Worm (Caenorhabditis elegans) whole organism, early embryonic: ENCODE measurements around the gene nuo-3.
"Not testable (repeated sequence)": the region's sequence is repeated elsewhere in the genome, so short reads cannot be mapped to it uniquely, and the experiment has no call there.

Experiments used
- B0310.2 ChIP-seq: sonication (generic microtip); optimal IDR thresholded peaks from 2 replicates; lab custom pipeline; 2016; ENCODE audit warnings: mild to moderate bottlenecking, missing genetic modification characterization, missing compliant biosample characterization
- F13C5.2 ChIP-seq: sonication (generic microtip); optimal IDR thresholded peaks from 2 replicates; lab custom pipeline; 2017; ENCODE audit warnings: mild to moderate bottlenecking, missing genetic modification characterization, inconsistent platforms, missing compliant biosample characterization
- aly-1 ChIP-seq: sonication (generic microtip); optimal IDR thresholded peaks from 2 replicates; lab custom pipeline; 2016; ENCODE audit warnings: missing genetic modification characterization, missing compliant biosample characterization
- ama-1 ChIP-seq: fragments of 150-350 bp; optimal IDR thresholded peaks from 2 replicates; lab custom pipeline; 2014
- ceh-13 ChIP-seq: fragments of 200-800 bp; sonication (Bioruptor generic); optimal IDR thresholded peaks from 2 replicates; lab custom pipeline; 2018; ENCODE audit warnings: mild to moderate bottlenecking, missing genetic modification characterization, missing compliant biosample characterization
- ceh-36 ChIP-seq: sonication (generic microtip); optimal IDR thresholded peaks from 2 replicates; lab custom pipeline; 2016; ENCODE audit warnings: missing genetic modification characterization, inconsistent platforms, missing compliant biosample characterization
- ets-7 ChIP-seq: sonication (generic microtip); optimal IDR thresholded peaks from 2 replicates; lab custom pipeline; 2016; ENCODE audit warnings: missing genotype, missing genetic modification characterization, missing compliant biosample characterization
- flt-1 ChIP-seq: fragments of 200-800 bp; sonication (Bioruptor generic); IDR thresholded peaks from 2 replicates; pipeline ENCODE4 v1.3.6; 2022; ENCODE audit warnings: missing genetic modification characterization, missing compliant biosample characterization
- hmbx-1 ChIP-seq: sonication (generic microtip); optimal IDR thresholded peaks from 2 replicates; lab custom pipeline; 2016; ENCODE audit warnings: mild to moderate bottlenecking, missing genetic modification characterization, missing compliant biosample characterization
- hmg-4 ChIP-seq: fragments of 200-800 bp; sonication (Bioruptor generic); optimal IDR thresholded peaks from 2 replicates; lab custom pipeline; 2018; ENCODE audit warnings: mild to moderate bottlenecking, missing genetic modification characterization, missing compliant biosample characterization
- hnd-1 ChIP-seq: sonication (generic microtip); optimal IDR thresholded peaks from 2 replicates; lab custom pipeline; 2016; ENCODE audit warnings: missing genetic modification characterization, missing compliant biosample characterization
- pes-1 ChIP-seq: fragments of 200-800 bp; sonication (Bioruptor generic); IDR thresholded peaks from 2 replicates; pipeline ENCODE4 v1.3.6; 2022; ENCODE audit warnings: missing genetic modification reagents, missing genetic modification characterization, missing compliant biosample characterization
- scrt-1 ChIP-seq: fragments of 200-800 bp; sonication (Bioruptor generic); IDR thresholded peaks from 2 replicates; pipeline ENCODE4 v1.3.6; 2022; ENCODE audit warnings: missing genetic modification characterization, missing compliant biosample characterization
- sea-1 ChIP-seq: fragments of 200-800 bp; sonication (Bioruptor generic); conservative IDR thresholded peaks from 2 replicates; pipeline ENCODE4 v1.3.6; 2022; ENCODE audit warnings: missing genetic modification characterization, missing compliant biosample characterization
- tbx-11 ChIP-seq: fragments of 200-800 bp; sonication (Bioruptor generic); IDR thresholded peaks from 2 replicates; pipeline ENCODE4 v1.3.6; 2022; ENCODE audit warnings: missing genetic modification characterization, missing compliant biosample characterization
- tbx-37 ChIP-seq: fragments of 200-800 bp; sonication (Bioruptor generic); conservative IDR thresholded peaks from 2 replicates; pipeline ENCODE4 v1.3.6; 2022; ENCODE audit warnings: missing genetic modification reagents, missing genetic modification characterization, missing compliant biosample characterization
- tra-4 ChIP-seq: sonication (generic microtip); optimal IDR thresholded peaks from 2 replicates; lab custom pipeline; 2017; ENCODE audit warnings: missing genetic modification characterization, missing compliant biosample characterization

nuo-3 gene

ce11 chrIV:14797354-14797753, at the start of gene nuo-3, which contains the start of gene Y57G11C.1147:
Gene nuo-3 (minus strand): TSS chrIV:14797544.
Gene Y57G11C.1147 (minus strand): TSS chrIV:14797514.
- no peak for TF ChIP-seq scrt-1 (GFP tag; lab: Robert Waterston, UW)
- TF ChIP-seq ama-1 (lab: Kevin White, UChicago), result no peak
- TF ChIP-seq ceh-13, result no peak
- no peak for TF ChIP-seq sea-1 (GFP tag; lab: Robert Waterston, UW)
- no peak for TF ChIP-seq ets-7 (tag; lab: Kevin White, UChicago)
- TF ChIP-seq hmbx-1 (tag; lab: Kevin White, UChicago), result no peak
- no peak for TF ChIP-seq aly-1 (tag; lab: Kevin White, UChicago)
- no peak for TF ChIP-seq hmg-4 (GFP tag; lab: Kevin White, UChicago)

- not testable (repeated sequence) for TF ChIP-seq hnd-1 (tag; lab: Kevin White, UChicago); flt-1; ama-1 (lab: Kevin White, UChicago)
Observed at ce11 chrIV:14843062-14843461, 45.7 kb upstream of the nuo-3 start, which contains the start of gene Y57G11C.20. Gene Y57G11C.20 (plus strand): TSS chrIV:14843362.

ce11 chrIV:14838095-14838494, 40.8 kb upstream of the nuo-3 start:
- TF ChIP-seq flt-1 (peak; percentile 80), tbx-11 (GFP tag; lab: Robert Waterston, UW) (peak; percentile 88), hmg-4 (GFP tag; lab: Kevin White, UChicago) (no peak), aly-1 (tag; lab: Kevin White, UChicago) (peak; percentile 69), hmbx-1 (tag; lab: Kevin White, UChicago) (peak; percentile 25), F13C5.2 (peak; percentile 71), scrt-1 (GFP tag; lab: Robert Waterston, UW) (no peak; the same call in 1 of the 2 replicates), hnd-1 (tag; lab: Kevin White, UChicago) (peak; percentile 64), B0310.2 (peak; percentile 30), sea-1 (GFP tag; lab: Robert Waterston, UW) (no peak; the same call in 1 of the 2 replicates), ets-7 (tag; lab: Kevin White, UChicago) (peak; percentile 42), tra-4 (peak; percentile 23), ceh-13 (peak; percentile 56), ama-1 (lab: Kevin White, UChicago) (no peak), pes-1 (GFP tag; lab: Robert Waterston, UW) (peak; percentile 86), ceh-36 (tag; lab: Kevin White, UChicago) (peak; percentile 62), tbx-37 (peak; percentile 73)

- no peak for TF ChIP-seq flt-1
- TF ChIP-seq aly-1 (tag; lab: Kevin White, UChicago), result no peak
- TF ChIP-seq hnd-1 (tag; lab: Kevin White, UChicago), result no peak
- TF ChIP-seq sea-1 (GFP tag; lab: Robert Waterston, UW), result no peak
- TF ChIP-seq tra-4, result no peak
- no peak for TF ChIP-seq hmbx-1 (tag; lab: Kevin White, UChicago)
- TF ChIP-seq ama-1 (lab: Kevin White, UChicago), result no peak
- TF ChIP-seq tbx-11 (GFP tag; lab: Robert Waterston, UW), result no peak
- no peak for TF ChIP-seq B0310.2
Observed at ce11 chrIV:14836885-14837284, 39.5 kb upstream of the nuo-3 start, which contains the start of gene Y57G11C.22. Gene Y57G11C.22 (plus strand): TSS chrIV:14837211.

- TF ChIP-seq ets-7 (tag; lab: Kevin White, UChicago) (no peak), ama-1 (lab: Kevin White, UChicago) (no peak), sea-1 (GFP tag; lab: Robert Waterston, UW) (no peak), tbx-37 (no peak), B0310.2 (no peak), scrt-1 (GFP tag; lab: Robert Waterston, UW) (no peak), pes-1 (GFP tag; lab: Robert Waterston, UW) (no peak), F13C5.2 (no peak), hmbx-1 (tag; lab: Kevin White, UChicago) (no peak), flt-1 (no peak), ceh-13 (no peak), tra-4 (no peak)
Observed at ce11 chrIV:14833537-14833936, 36.2 kb upstream of the nuo-3 start.

- TF ChIP-seq pes-1 (GFP tag; lab: Robert Waterston, UW), result no peak
- TF ChIP-seq ceh-13, result no peak
- TF ChIP-seq ets-7 (tag; lab: Kevin White, UChicago), result no peak
- no peak for TF ChIP-seq tbx-11 (GFP tag; lab: Robert Waterston, UW)
- no peak for TF ChIP-seq scrt-1 (GFP tag; lab: Robert Waterston, UW)
- TF ChIP-seq F13C5.2, result no peak
- TF ChIP-seq B0310.2, result no peak
- TF ChIP-seq hmg-4 (GFP tag; lab: Kevin White, UChicago), result no peak
- no peak for TF ChIP-seq flt-1
- TF ChIP-seq hnd-1 (tag; lab: Kevin White, UChicago), result no peak
- TF ChIP-seq aly-1 (tag; lab: Kevin White, UChicago), result no peak
- no peak for TF ChIP-seq sea-1 (GFP tag; lab: Robert Waterston, UW)
- TF ChIP-seq tbx-37, result no peak
- TF ChIP-seq tra-4, result no peak
- TF ChIP-seq ama-1 (lab: Kevin White, UChicago), result no peak
Observed at ce11 chrIV:14829026-14829425, 31.7 kb upstream of the nuo-3 start, which contains the start of gene hhat-2. Gene hhat-2 (minus strand): TSS chrIV:14829126.

ce11 chrIV:14828218-14828617, 30.9 kb upstream of the nuo-3 start:
- TF ChIP-seq hmbx-1 (tag; lab: Kevin White, UChicago) (no peak), tra-4 (no peak), hmg-4 (GFP tag; lab: Kevin White, UChicago) (no peak), F13C5.2 (no peak), sea-1 (GFP tag; lab: Robert Waterston, UW) (no peak)

- no peak for TF ChIP-seq hnd-1 (tag; lab: Kevin White, UChicago)
- no peak for TF ChIP-seq scrt-1 (GFP tag; lab: Robert Waterston, UW)
- TF ChIP-seq hmg-4 (GFP tag; lab: Kevin White, UChicago), result no peak
- TF ChIP-seq hmbx-1 (tag; lab: Kevin White, UChicago), result no peak
- no peak for TF ChIP-seq ets-7 (tag; lab: Kevin White, UChicago)
- TF ChIP-seq B0310.2, result no peak
- no peak for TF ChIP-seq flt-1
- no peak for TF ChIP-seq tbx-11 (GFP tag; lab: Robert Waterston, UW)
- no peak for TF ChIP-seq ceh-36 (tag; lab: Kevin White, UChicago)
- no peak for TF ChIP-seq F13C5.2
- no peak for TF ChIP-seq ceh-13
- TF ChIP-seq tbx-37, result no peak
- TF ChIP-seq aly-1 (tag; lab: Kevin White, UChicago), result no peak
- no peak for TF ChIP-seq ama-1 (lab: Kevin White, UChicago)
- TF ChIP-seq pes-1 (GFP tag; lab: Robert Waterston, UW), result no peak
- TF ChIP-seq sea-1 (GFP tag; lab: Robert Waterston, UW), result no peak
- no peak for TF ChIP-seq tra-4
Observed at ce11 chrIV:14826151-14826757, 28.9 kb upstream of the nuo-3 start.
